Worm (Caenorhabditis elegans) whole organism, L3 larva: ENCODE results near the gene F40G9.19.

Experiments used
- R02D3.7 ChIP-seq: fragments of 150-350 bp; optimal IDR thresholded peaks from 2 replicates; lab custom pipeline; 2014; ENCODE audit warnings: missing biosample characterization, missing genetic modification characterization
- ZK546.5 ChIP-seq: sonication (generic microtip); optimal IDR thresholded peaks from 2 replicates; lab custom pipeline; 2017; ENCODE audit warnings: missing biosample characterization, missing genetic modification characterization
- aly-2 ChIP-seq: fragments of 150-350 bp; optimal IDR thresholded peaks from 2 replicates; lab custom pipeline; 2014; ENCODE audit warnings: missing biosample characterization, missing genetic modification characterization
- ama-1 ChIP-seq: fragments of 150-350 bp; optimal IDR thresholded peaks from 2 replicates; lab custom pipeline; 2018
- ceh-28 ChIP-seq: fragments of 150-350 bp; optimal IDR thresholded peaks from 2 replicates; lab custom pipeline; 2014; ENCODE audit warnings: missing biosample characterization, missing genetic modification reagents, missing genetic modification characterization
- ceh-82 ChIP-seq: fragments of 150-350 bp; optimal IDR thresholded peaks from 2 replicates; lab custom pipeline; 2014; ENCODE audit warnings: missing biosample characterization, missing genetic modification characterization
- ceh-9 ChIP-seq: sonication (generic microtip); optimal IDR thresholded peaks from 2 replicates; lab custom pipeline; 2018; ENCODE audit warnings: missing biosample characterization, missing genetic modification characterization
- daf-12 ChIP-seq: fragments of 150-350 bp; optimal IDR thresholded peaks from 2 replicates; lab custom pipeline; 2014; ENCODE audit warnings: missing biosample characterization, missing genetic modification reagents, missing genetic modification characterization
- egl-27 ChIP-seq: sonication (generic microtip); optimal IDR thresholded peaks from 4 replicates; lab custom pipeline; 2017; ENCODE audit warnings: missing biosample characterization, missing genetic modification reagents, missing genetic modification characterization
- egl-5 ChIP-seq: fragments of 150-350 bp; optimal IDR thresholded peaks from 2 replicates; lab custom pipeline; 2017; ENCODE audit warnings: missing biosample characterization, missing genetic modification reagents, missing genetic modification characterization, inconsistent platforms
- elt-1 ChIP-seq: fragments of 150-350 bp; optimal IDR thresholded peaks from 2 replicates; lab custom pipeline; 2014; ENCODE audit warnings: missing biosample characterization, missing genetic modification characterization
- elt-2 ChIP-seq: sonication (generic microtip); optimal IDR thresholded peaks from 2 replicates; lab custom pipeline; 2016; ENCODE audit warnings: missing genetic modification reagents, mild to moderate bottlenecking, missing genetic modification characterization, missing compliant biosample characterization
- elt-3 ChIP-seq, 3 experiments: fragments of 150-350 bp in 1 of 3; sonication (generic microtip) in 2 of 3; optimal IDR thresholded peaks; 2 replicates in 2 of 3; 4 replicates in 1 of 3; lab custom pipeline; 2014 to 2017; ENCODE audit warnings: missing biosample characterization in 3 of 3, missing genetic modification characterization in 3 of 3
- fkh-10 ChIP-seq: sonication (generic microtip); optimal IDR thresholded peaks from 2 replicates; lab custom pipeline; 2017; ENCODE audit warnings: missing biosample characterization, missing genetic modification reagents, missing genetic modification characterization
- fkh-2 ChIP-seq: fragments of 150-350 bp; optimal IDR thresholded peaks from 2 replicates; lab custom pipeline; 2014; ENCODE audit warnings: missing biosample characterization, missing genetic modification reagents, missing genetic modification characterization
- hmg-11 ChIP-seq: sonication (generic microtip); optimal IDR thresholded peaks from 2 replicates; lab custom pipeline; 2016; ENCODE audit warnings: missing genetic modification characterization, missing compliant biosample characterization
- jun-1 ChIP-seq: fragments of 150-350 bp; optimal IDR thresholded peaks from 2 replicates; lab custom pipeline; 2014; ENCODE audit warnings: missing biosample characterization, missing genetic modification reagents, missing genetic modification characterization
- lin-15B ChIP-seq: fragments of 150-350 bp; optimal IDR thresholded peaks from 2 replicates; lab custom pipeline; 2014; ENCODE audit warnings: missing biosample characterization, missing genetic modification characterization
- lin-39 ChIP-seq: fragments of 150-350 bp; optimal IDR thresholded peaks from 2 replicates; lab custom pipeline; 2018; ENCODE audit warnings: missing biosample characterization, missing genetic modification reagents, missing genetic modification characterization
- lsy-12 ChIP-seq: sonication (generic microtip); optimal IDR thresholded peaks from 2 replicates; lab custom pipeline; 2016; ENCODE audit warnings: mild to moderate bottlenecking, missing genetic modification characterization, missing compliant biosample characterization
- mdl-1 ChIP-seq: fragments of 150-350 bp; optimal IDR thresholded peaks from 2 replicates; lab custom pipeline; 2014; ENCODE audit warnings: missing biosample characterization, missing genetic modification characterization
- mml-1 ChIP-seq: fragments of 150-350 bp; sonication (generic microtip); optimal IDR thresholded peaks from 3 replicates; lab custom pipeline; 2014; ENCODE audit warnings: missing biosample characterization, missing genetic modification characterization
- nfya-1 ChIP-seq: sonication (generic microtip); optimal IDR thresholded peaks from 2 replicates; lab custom pipeline; 2017; ENCODE audit warnings: missing genetic modification characterization, mild to moderate bottlenecking, missing compliant biosample characterization, antibody characterized with exemption, moderate library complexity; ENCODE audit not compliant: insufficient read depth
- nhr-11 ChIP-seq: fragments of 150-350 bp; optimal IDR thresholded peaks from 2 replicates; lab custom pipeline; 2014; ENCODE audit warnings: missing biosample characterization, missing genetic modification characterization
- nhr-12 ChIP-seq: fragments of 150-350 bp; optimal IDR thresholded peaks from 2 replicates; lab custom pipeline; 2014; ENCODE audit warnings: missing biosample characterization, missing genetic modification characterization
- nhr-23 ChIP-seq: fragments of 150-350 bp; optimal IDR thresholded peaks from 2 replicates; lab custom pipeline; 2014; ENCODE audit warnings: missing biosample characterization, missing genetic modification reagents, missing genetic modification characterization
- nhr-237 ChIP-seq: fragments of 150-350 bp; optimal IDR thresholded peaks from 2 replicates; lab custom pipeline; 2014; ENCODE audit warnings: missing biosample characterization, missing genetic modification characterization
- nhr-28 ChIP-seq: fragments of 150-350 bp; optimal IDR thresholded peaks from 2 replicates; lab custom pipeline; 2014; ENCODE audit warnings: missing biosample characterization, missing genetic modification characterization
- nhr-43 ChIP-seq: sonication (generic microtip); optimal IDR thresholded peaks from 2 replicates; lab custom pipeline; 2016; ENCODE audit warnings: mild to moderate bottlenecking, missing genetic modification characterization, missing compliant biosample characterization; ENCODE audit not compliant: poor library complexity, severe bottlenecking
- nhr-67 ChIP-seq: fragments of 150-350 bp; optimal IDR thresholded peaks from 2 replicates; lab custom pipeline; 2014; ENCODE audit warnings: missing biosample characterization, missing genetic modification characterization
- nhr-76 ChIP-seq: fragments of 150-350 bp; sonication (generic microtip); optimal IDR thresholded peaks from 5 replicates; lab custom pipeline; 2014; ENCODE audit warnings: missing biosample characterization, missing genetic modification characterization
- nhr-77 ChIP-seq: fragments of 150-350 bp; optimal IDR thresholded peaks from 2 replicates; lab custom pipeline; 2014; ENCODE audit warnings: missing biosample characterization, missing genetic modification characterization
- pha-4 ChIP-seq: fragments of 150-350 bp; optimal IDR thresholded peaks from 2 replicates; lab custom pipeline; 2014; ENCODE audit warnings: missing biosample characterization, missing genetic modification reagents, missing genetic modification characterization
- sea-2 ChIP-seq: fragments of 150-350 bp; sonication (generic microtip); optimal IDR thresholded peaks from 4 replicates; lab custom pipeline; 2014; ENCODE audit warnings: missing biosample characterization, missing genetic modification reagents, missing genetic modification characterization
- skn-1 ChIP-seq: fragments of 150-350 bp; optimal IDR thresholded peaks from 2 replicates; lab custom pipeline; 2014; ENCODE audit warnings: missing biosample characterization, missing genetic modification characterization
- snpc-4 ChIP-seq: fragments of 150-350 bp; optimal IDR thresholded peaks from 2 replicates; lab custom pipeline; 2014; ENCODE audit warnings: missing biosample characterization, missing genetic modification characterization
- tbx-2 ChIP-seq: sonication (generic microtip); optimal IDR thresholded peaks from 2 replicates; lab custom pipeline; 2016; ENCODE audit warnings: mild to moderate bottlenecking, missing genetic modification characterization, missing compliant biosample characterization
- unc-39 ChIP-seq: sonication (generic microtip); optimal IDR thresholded peaks from 4 replicates; lab custom pipeline; 2017; ENCODE audit warnings: missing biosample characterization, missing genetic modification characterization
- unc-62 ChIP-seq: fragments of 150-350 bp; sonication (generic microtip); optimal IDR thresholded peaks from 4 replicates; lab custom pipeline; 2014; ENCODE audit warnings: missing biosample characterization, missing genetic modification reagents, missing genetic modification characterization
- zag-1 ChIP-seq: fragments of 150-350 bp; optimal IDR thresholded peaks from 2 replicates; lab custom pipeline; 2014; ENCODE audit warnings: missing biosample characterization, missing genetic modification characterization
- ztf-4 ChIP-seq: fragments of 150-350 bp; optimal IDR thresholded peaks from 2 replicates; lab custom pipeline; 2014; ENCODE audit warnings: missing biosample characterization, missing genetic modification characterization

F40G9.19 gene

ce11 chrIII:173501-173900, at the start of gene F40G9.19:
TSS of gene F40G9.19 (plus strand) at chrIII:173801.
- no peak for TF ChIP-seq egl-27 (tag; lab: Kevin White, UChicago)
- no peak for TF ChIP-seq lin-39 (tag; lab: Kevin White, UChicago)
- TF ChIP-seq elt-3 (tag; optimal IDR thresholded peaks at IDR 0.05; lab: Kevin White, UChicago) = no peak
- TF ChIP-seq nhr-67 = no peak
- TF ChIP-seq lsy-12 (tag; lab: Kevin White, UChicago) = no peak
- TF ChIP-seq hmg-11 (tag; lab: Kevin White, UChicago) = no peak
- TF ChIP-seq ceh-9 (tag; lab: Kevin White, UChicago) = no peak
- no peak for TF ChIP-seq mdl-1 (tag; lab: Kevin White, UChicago)
- TF ChIP-seq mml-1 = no peak

- TF ChIP-seq nfya-1 (tag; lab: Kevin White, UChicago) (no peak), nhr-12 (tag; lab: Kevin White, UChicago) (no peak), nhr-28 (tag; lab: Kevin White, UChicago) (no peak), aly-2 (no peak), lin-15B (tag; lab: Kevin White, UChicago) (no peak), zag-1 (tag; lab: Kevin White, UChicago) (no peak), ceh-82 (tag; lab: Kevin White, UChicago) (no peak), ama-1 (lab: Kevin White, UChicago) (no peak), nhr-11 (tag; lab: Kevin White, UChicago) (no peak), nhr-237 (tag; lab: Kevin White, UChicago) (no peak), fkh-10 (GFP tag; lab: Kevin White, UChicago) (no peak), nhr-23 (tag; lab: Kevin White, UChicago) (no peak), daf-12 (no peak), ceh-9 (tag; lab: Kevin White, UChicago) (no peak), nhr-76 (tag; lab: Kevin White, UChicago) (no peak), R02D3.7 (tag; lab: Kevin White, UChicago) (no peak), nhr-77 (tag; lab: Kevin White, UChicago) (no peak), ZK546.5 (tag; lab: Kevin White, UChicago) (no peak), tbx-2 (tag; lab: Kevin White, UChicago) (no peak), hmg-11 (tag; lab: Kevin White, UChicago) (no peak)
Observed at ce11 chrIII:124478-124877, 49.1 kb upstream of the F40G9.19 start, which contains the start of gene pals-23. TSS of gene pals-23 (plus strand) at chrIII:124778.

- no peak for TF ChIP-seq nhr-76 (tag; lab: Kevin White, UChicago)
- no peak for TF ChIP-seq jun-1 (tag; lab: Kevin White, UChicago)
- peak; percentile 38 for TF ChIP-seq elt-2 (tag; lab: Kevin White, UChicago)
- TF ChIP-seq unc-62 (GFP tag; lab: Kevin White, UChicago) = no peak
- peak; percentile 38 for TF ChIP-seq pha-4
- TF ChIP-seq, all 47 proteins: peak for 2
Observed at ce11 chrIII:130650-131049, 43.0 kb upstream of the F40G9.19 start, which contains the start of the genes nhr-280 and C29F9.2. TSS of gene nhr-280 (minus strand) at chrIII:130750. TSS of gene C29F9.2 (plus strand) at chrIII:130947.

- TF ChIP-seq zag-1 (tag; lab: Kevin White, UChicago) (no peak), pha-4 (peak; percentile 82), egl-27 (tag; lab: Kevin White, UChicago) (no peak), fkh-10 (GFP tag; lab: Kevin White, UChicago) (peak; percentile 12), nhr-77 (tag; lab: Kevin White, UChicago) (peak; percentile 9), elt-3 (tag; optimal IDR thresholded peaks at IDR 0.05; lab: Kevin White, UChicago) (no peak), elt-1 (tag; lab: Kevin White, UChicago) (no peak), nhr-11 (tag; lab: Kevin White, UChicago) (no peak), nhr-76 (tag; lab: Kevin White, UChicago) (no peak), nhr-43 (no peak), elt-2 (tag; lab: Kevin White, UChicago) (peak; percentile 33), egl-5 (tag; lab: Kevin White, UChicago) (peak; percentile 71), R02D3.7 (tag; lab: Kevin White, UChicago) (no peak), lin-39 (tag; lab: Kevin White, UChicago) (peak; percentile 82), mml-1 (no peak), unc-39 (tag; lab: Kevin White, UChicago) (no peak), nfya-1 (tag; lab: Kevin White, UChicago) (peak; percentile 70), skn-1 (tag; lab: Kevin White, UChicago) (no peak), jun-1 (tag; lab: Kevin White, UChicago) (peak; percentile 13), ceh-82 (tag; lab: Kevin White, UChicago) (no peak), lin-15B (tag; lab: Kevin White, UChicago) (peak; percentile 77), nhr-23 (tag; lab: Kevin White, UChicago) (peak; percentile 61), ceh-28 (tag; lab: Kevin White, UChicago) (no peak), aly-2 (no peak), daf-12 (no peak), ztf-4 (tag; lab: Kevin White, UChicago) (no peak), lsy-12 (tag; lab: Kevin White, UChicago) (no peak), snpc-4 (peak; percentile 55), hmg-11 (tag; lab: Kevin White, UChicago) (peak; percentile 18), sea-2 (no peak), fkh-2 (tag; lab: Kevin White, UChicago) (no peak)
- TF ChIP-seq, all 47 proteins: peak for 12
Observed at ce11 chrIII:131627-132026, 42.0 kb upstream of the F40G9.19 start.
